Worm (Caenorhabditis elegans) whole organism, young adult: ENCODE data around the gene plk-3.

Source experiments
- B0019.2 ChIP-seq: fragments of 200-800 bp; sonication (Bioruptor generic); conservative IDR thresholded peaks from 2 replicates; pipeline ENCODE4 v1.3.6; 2022; ENCODE audit warnings: missing genetic modification reagents, missing genetic modification characterization, missing compliant biosample characterization
- C17E4.6 ChIP-seq: fragments of 200-800 bp; sonication (Bioruptor generic); IDR thresholded peaks from 2 replicates; pipeline ENCODE4 v1.3.6; 2022; ENCODE audit warnings: missing genetic modification reagents, missing genetic modification characterization, missing compliant biosample characterization
- D2030.7 ChIP-seq: fragments of 200-800 bp; sonication (Bioruptor generic); IDR thresholded peaks from 2 replicates; pipeline ENCODE4 v1.3.6; 2022; ENCODE audit warnings: missing genetic modification reagents, missing genetic modification characterization, missing compliant biosample characterization
- F10E7.11 ChIP-seq: sonication (generic microtip); optimal IDR thresholded peaks from 2 replicates; lab custom pipeline; 2017; ENCODE audit warnings: mild to moderate bottlenecking, missing genetic modification characterization, moderate library complexity, missing compliant biosample characterization
- F39B2.1 ChIP-seq: fragments of 200-800 bp; sonication (Bioruptor generic); IDR thresholded peaks from 2 replicates; pipeline ENCODE4 v1.3.6; 2022; ENCODE audit warnings: missing genetic modification reagents, missing genetic modification characterization, missing compliant biosample characterization
- T07F8.4 ChIP-seq: sonication (generic microtip); optimal IDR thresholded peaks from 2 replicates; lab custom pipeline; 2016; ENCODE audit warnings: mild to moderate bottlenecking, missing genetic modification characterization, moderate library complexity, missing compliant biosample characterization
- Y53G8AR.9 ChIP-seq: fragments of 200-800 bp; sonication (Bioruptor generic); conservative IDR thresholded peaks from 2 replicates; pipeline ENCODE4 v1.3.6; 2022; ENCODE audit warnings: missing genetic modification reagents, missing genetic modification characterization, missing compliant biosample characterization
- Y67H2A.10 ChIP-seq: fragments of 200-800 bp; sonication (Bioruptor generic); conservative IDR thresholded peaks from 2 replicates; pipeline ENCODE4 v1.3.6; 2022; ENCODE audit warnings: missing genetic modification reagents, missing genetic modification characterization, missing compliant biosample characterization
- Y79H2A.3 ChIP-seq: fragments of 200-800 bp; sonication (Bioruptor generic); conservative IDR thresholded peaks from 2 replicates; pipeline ENCODE4 v1.3.6; 2022; ENCODE audit warnings: missing genetic modification reagents, missing genetic modification characterization, missing compliant biosample characterization
- Y95B8A.8 ChIP-seq: fragments of 200-800 bp; sonication (Bioruptor generic); IDR thresholded peaks from 2 replicates; pipeline ENCODE4 v1.3.6; 2022; ENCODE audit warnings: missing genetic modification reagents, missing genetic modification characterization, missing compliant biosample characterization
- attf-3 ChIP-seq: fragments of 200-800 bp; sonication (Bioruptor generic); conservative IDR thresholded peaks from 2 replicates; pipeline ENCODE4 v1.3.6; 2022; ENCODE audit warnings: missing genetic modification reagents, missing genetic modification characterization, missing compliant biosample characterization
- attf-5 ChIP-seq: fragments of 200-800 bp; sonication (Bioruptor generic); optimal IDR thresholded peaks from 2 replicates; lab custom pipeline; 2018; ENCODE audit warnings: mild to moderate bottlenecking, missing genetic modification characterization, missing compliant biosample characterization
- bed-2 ChIP-seq: fragments of 200-800 bp; sonication (Bioruptor generic); IDR thresholded peaks from 2 replicates; pipeline ENCODE4 v1.3.6; 2022; ENCODE audit warnings: missing genetic modification reagents, missing genetic modification characterization, missing compliant biosample characterization
- cebp-2 ChIP-seq: fragments of 200-800 bp; sonication (Bioruptor generic); IDR thresholded peaks from 2 replicates; pipeline ENCODE4 v1.3.6; 2022; ENCODE audit warnings: missing genetic modification characterization, missing compliant biosample characterization
- ceh-100 ChIP-seq: fragments of 200-800 bp; sonication (Bioruptor generic); IDR thresholded peaks from 2 replicates; pipeline ENCODE4 v1.3.6; 2022; ENCODE audit warnings: missing genetic modification reagents, missing genetic modification characterization, missing compliant biosample characterization
- ceh-40 ChIP-seq: fragments of 200-800 bp; sonication (Bioruptor generic); IDR thresholded peaks from 2 replicates; pipeline ENCODE4 v1.3.6; 2022; ENCODE audit warnings: missing genetic modification characterization, missing compliant biosample characterization
- ceh-58 ChIP-seq: fragments of 200-800 bp; sonication (Bioruptor generic); IDR thresholded peaks from 2 replicates; pipeline ENCODE4 v1.3.6; 2022; ENCODE audit warnings: missing genetic modification characterization, missing compliant biosample characterization
- dox-1 ChIP-seq: fragments of 200-800 bp; sonication (Bioruptor generic); IDR thresholded peaks from 2 replicates; pipeline ENCODE4 v1.3.6; 2022; ENCODE audit warnings: missing genetic modification reagents, missing genetic modification characterization, missing compliant biosample characterization
- egl-18 ChIP-seq: fragments of 200-800 bp; sonication (Bioruptor generic); IDR thresholded peaks from 2 replicates; pipeline ENCODE4 v1.3.6; 2022; ENCODE audit warnings: missing genetic modification reagents, missing genetic modification characterization, missing compliant biosample characterization
- egrh-3 ChIP-seq: fragments of 200-800 bp; sonication (Bioruptor generic); IDR thresholded peaks from 2 replicates; pipeline ENCODE4 v1.3.6; 2022; ENCODE audit warnings: missing genetic modification reagents, missing genetic modification characterization, missing compliant biosample characterization
- ekl-4 ChIP-seq: fragments of 200-800 bp; sonication (Bioruptor generic); IDR thresholded peaks from 2 replicates; pipeline ENCODE4 v1.3.6; 2022; ENCODE audit warnings: missing genetic modification reagents, missing genetic modification characterization, missing compliant biosample characterization
- fkh-3 ChIP-seq: sonication (generic microtip); optimal IDR thresholded peaks from 2 replicates; lab custom pipeline; 2016; ENCODE audit warnings: mild to moderate bottlenecking, missing genetic modification characterization, missing compliant biosample characterization
- hlh-12 ChIP-seq: sonication (generic microtip); optimal IDR thresholded peaks from 2 replicates; lab custom pipeline; 2016; ENCODE audit warnings: missing genetic modification characterization, missing compliant biosample characterization
- hmg-1.2 ChIP-seq: fragments of 200-800 bp; sonication (Bioruptor generic); IDR thresholded peaks from 2 replicates; pipeline ENCODE4 v1.3.6; 2022; ENCODE audit warnings: missing genetic modification reagents, missing genetic modification characterization, missing compliant biosample characterization
- hsf-1 ChIP-seq: fragments of 200-800 bp; sonication (Bioruptor generic); IDR thresholded peaks from 2 replicates; pipeline ENCODE4 v1.3.6; 2022; ENCODE audit warnings: missing genetic modification reagents, missing genetic modification characterization, missing compliant biosample characterization
- lin-26 ChIP-seq: fragments of 200-800 bp; sonication (Bioruptor generic); IDR thresholded peaks from 2 replicates; pipeline ENCODE4 v1.3.6; 2022; ENCODE audit warnings: missing genetic modification reagents, missing genetic modification characterization, missing compliant biosample characterization
- lir-1 ChIP-seq: fragments of 200-800 bp; sonication (Bioruptor generic); conservative IDR thresholded peaks from 2 replicates; pipeline ENCODE4 v1.3.6; 2022; ENCODE audit warnings: missing genetic modification reagents, missing genetic modification characterization, missing compliant biosample characterization
- madf-10 ChIP-seq: sonication (generic microtip); optimal IDR thresholded peaks from 2 replicates; lab custom pipeline; 2016; ENCODE audit warnings: mild to moderate bottlenecking, missing genetic modification characterization, missing compliant biosample characterization
- madf-3 ChIP-seq: fragments of 200-800 bp; sonication (Bioruptor generic); IDR thresholded peaks from 2 replicates; pipeline ENCODE4 v1.3.6; 2022; ENCODE audit warnings: missing genetic modification reagents, missing genetic modification characterization, missing compliant biosample characterization
- madf-6 ChIP-seq: fragments of 200-800 bp; sonication (Bioruptor generic); IDR thresholded peaks from 2 replicates; pipeline ENCODE4 v1.3.6; 2022; ENCODE audit warnings: missing genetic modification reagents, missing genetic modification characterization, missing compliant biosample characterization
- madf-8 ChIP-seq: fragments of 200-800 bp; sonication (Bioruptor generic); conservative IDR thresholded peaks from 2 replicates; pipeline ENCODE4 v1.3.6; 2022; ENCODE audit warnings: missing genetic modification reagents, missing genetic modification characterization, missing compliant biosample characterization
- nhr-179 ChIP-seq: sonication (generic microtip); optimal IDR thresholded peaks from 2 replicates; lab custom pipeline; 2016; ENCODE audit warnings: mild to moderate bottlenecking, missing genetic modification characterization, missing compliant biosample characterization
- nhr-80 ChIP-seq: sonication (generic microtip); optimal IDR thresholded peaks from 2 replicates; lab custom pipeline; 2016; ENCODE audit warnings: missing genetic modification characterization, missing compliant biosample characterization
- pbrm-1 ChIP-seq: fragments of 200-800 bp; sonication (Bioruptor generic); IDR thresholded peaks from 2 replicates; pipeline ENCODE4 v1.3.6; 2022; ENCODE audit warnings: missing genetic modification reagents, missing genetic modification characterization, missing compliant biosample characterization
- rcor-1 ChIP-seq: fragments of 200-800 bp; sonication (Bioruptor generic); IDR thresholded peaks from 2 replicates; pipeline ENCODE4 v1.3.6; 2022; ENCODE audit warnings: missing genetic modification reagents, missing genetic modification characterization, missing compliant biosample characterization
- rec-8 ChIP-seq, 2 experiments: sonication (generic microtip); optimal IDR thresholded peaks; 2 replicates each; lab custom pipeline; 2016; ENCODE audit warnings: mild to moderate bottlenecking in 2 of 2, missing genetic modification characterization in 2 of 2, missing genetic modification reagents in 2 of 2, missing genotype in 2 of 2, missing biosample characterization in 1 of 2, missing compliant biosample characterization in 1 of 2, moderate library complexity in 1 of 2
- repo-1 ChIP-seq: sonication (generic microtip); optimal IDR thresholded peaks from 2 replicates; lab custom pipeline; 2017; ENCODE audit warnings: mild to moderate bottlenecking, missing genetic modification characterization, missing compliant biosample characterization
- somi-1 ChIP-seq: fragments of 200-800 bp; sonication (Bioruptor generic); optimal IDR thresholded peaks from 2 replicates; lab custom pipeline; 2018; ENCODE audit warnings: mild to moderate bottlenecking, missing genetic modification characterization, missing compliant biosample characterization
- ztf-18 ChIP-seq: sonication (generic microtip); optimal IDR thresholded peaks from 2 replicates; lab custom pipeline; 2016; ENCODE audit warnings: missing genotype, mild to moderate bottlenecking, missing genetic modification characterization, missing compliant biosample characterization

The plk-3 gene

DNA sequence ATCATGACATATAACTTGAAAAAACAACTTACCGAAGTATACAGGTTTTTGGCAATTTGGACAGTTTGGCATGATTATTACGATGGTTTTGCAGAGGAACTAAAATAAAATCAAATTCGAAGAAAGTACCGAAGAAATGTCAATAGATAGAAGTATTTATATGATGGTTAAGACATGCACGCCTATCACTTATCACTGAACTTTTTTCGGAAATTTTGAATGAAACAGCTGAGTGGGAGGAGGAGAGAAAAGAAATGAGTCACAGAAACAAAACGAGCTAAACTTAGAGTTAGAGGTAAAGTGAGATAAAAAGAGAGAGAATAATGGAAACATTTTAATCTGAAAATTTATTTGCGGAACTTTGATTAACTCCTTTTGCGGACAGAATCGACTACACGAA lies 27.8 kb downstream of the plk-3 start, which contains the start of gene valv-1:
valv-1 (minus strand) TSS at position 101 of the 400 bp plus-strand sequence.
- TF ChIP-seq nhr-80 (tag; lab: Kevin White, UChicago) (peak; percentile 31), attf-5 (no peak), rec-8 (tag; optimal IDR thresholded peaks at IDR 0.05; lab: Kevin White, UChicago) (no peak)

DNA sequence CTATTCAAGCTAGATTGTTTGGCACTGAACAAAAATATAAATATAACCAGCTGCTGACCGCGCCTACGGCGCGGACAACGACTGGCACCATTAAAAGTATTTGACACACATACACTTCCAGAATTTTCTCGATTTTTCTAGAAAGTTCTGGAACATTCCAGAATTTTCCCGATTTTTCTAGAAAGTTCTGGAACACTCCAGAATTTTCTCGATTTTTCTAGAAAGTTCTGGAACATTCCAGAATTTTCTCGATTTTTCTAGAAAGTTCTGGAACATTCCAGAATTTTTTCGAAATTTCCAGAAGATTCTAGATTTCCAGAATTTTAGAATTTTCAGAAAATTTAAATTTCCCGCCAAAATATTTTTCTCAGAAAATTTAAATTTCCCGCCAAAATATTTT lies 32.0 kb downstream of the plk-3 start:
- TF ChIP-seq Y95B8A.8 (GFP tag; lab: Robert Waterston, UW) (0 out of 2 replicates have a peak, but pooled peaks have one; percentile 58), egrh-3 (GFP tag; lab: Robert Waterston, UW) (peak; percentile 38; the same call in 1 of the 2 replicates), madf-3 (GFP tag; lab: Robert Waterston, UW) (peak; percentile 90), rcor-1 (GFP tag; lab: Robert Waterston, UW) (peak; percentile 58), madf-6 (peak; percentile 69; the same call in 1 of the 2 replicates), Y53G8AR.9 (GFP tag; lab: Robert Waterston, UW) (peak; percentile 71; the same call in 1 of the 2 replicates), F39B2.1 (0 out of 2 replicates have a peak, but pooled peaks have one; percentile 17), ceh-58 (0 out of 2 replicates have a peak, but pooled peaks have one; percentile 62), lin-26 (GFP tag; lab: Robert Waterston, UW) (0 out of 2 replicates have a peak, but pooled peaks have one; percentile 30), hsf-1 (peak; percentile 99), dox-1 (GFP tag; lab: Robert Waterston, UW) (peak; percentile 90), B0019.2 (GFP tag; lab: Robert Waterston, UW) (peak; percentile 20; the same call in 1 of the 2 replicates), Y79H2A.3 (GFP tag; lab: Robert Waterston, UW) (0 out of 2 replicates have a peak, but pooled peaks have one; percentile 38), egl-18 (GFP tag; lab: Robert Waterston, UW) (peak; percentile 71; the same call in 1 of the 2 replicates), ceh-100 (GFP tag; lab: Robert Waterston, UW) (peak; percentile 61), D2030.7 (GFP tag; lab: Robert Waterston, UW) (peak; percentile 38; the same call in 1 of the 2 replicates), ceh-40 (GFP tag; lab: Robert Waterston, UW) (peak; percentile 86; the same call in 1 of the 2 replicates), pbrm-1 (peak; percentile 93), ekl-4 (peak; percentile 64)

DNA sequence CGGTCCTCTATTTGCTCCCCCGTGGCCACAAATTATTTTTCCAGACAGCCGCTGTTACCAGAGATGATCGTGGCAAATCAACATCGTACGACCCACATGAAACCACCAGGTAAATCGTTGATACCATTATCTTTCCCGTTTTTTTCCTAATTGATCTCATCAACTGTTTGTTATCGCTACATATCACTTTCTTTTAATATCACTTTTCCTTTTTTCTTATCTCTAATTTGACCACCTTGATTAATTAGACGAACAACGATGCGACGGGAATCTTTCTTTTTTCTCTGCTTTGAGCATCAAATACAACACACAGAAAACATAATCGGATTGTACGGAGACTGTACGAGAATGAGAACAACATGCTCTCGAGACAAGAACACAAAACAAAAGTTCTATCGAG lies 32.8 kb downstream of the plk-3 start:
- no peak for TF ChIP-seq cebp-2 (GFP tag; lab: Robert Waterston, UW)
- no peak for TF ChIP-seq Y79H2A.3 (GFP tag; lab: Robert Waterston, UW)
- TF ChIP-seq somi-1: no peak
- no peak for TF ChIP-seq F10E7.11 (tag; lab: Kevin White, UChicago)
- TF ChIP-seq bed-2 (GFP tag; lab: Robert Waterston, UW): no peak
- no peak for TF ChIP-seq T07F8.4 (tag; lab: Kevin White, UChicago)
- TF ChIP-seq nhr-179: no peak
- no peak for TF ChIP-seq ztf-18
- TF ChIP-seq fkh-3 (tag; lab: Kevin White, UChicago): no peak
- no peak for TF ChIP-seq madf-10 (tag; lab: Kevin White, UChicago)
- TF ChIP-seq dox-1 (GFP tag; lab: Robert Waterston, UW): no peak

DNA sequence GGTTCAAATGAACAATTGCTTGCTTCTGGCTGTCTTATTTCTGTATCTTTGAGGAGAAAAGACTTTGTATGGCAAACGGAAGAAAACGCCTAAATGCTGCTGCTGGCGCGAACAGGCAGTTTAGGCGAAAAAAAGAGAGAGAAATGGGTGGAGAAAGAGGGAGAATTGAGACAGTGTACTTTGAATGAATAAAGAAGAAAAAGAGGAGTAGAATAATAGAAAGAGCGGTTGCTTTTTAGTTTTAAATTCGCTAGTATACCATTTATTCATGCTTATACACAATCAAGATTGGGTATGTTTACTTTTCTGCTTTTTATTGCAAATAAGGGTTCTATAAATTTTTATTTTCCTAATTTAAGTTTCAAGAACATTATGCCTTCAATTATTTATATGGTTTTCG lies 33.6 kb downstream of the plk-3 start:
- TF ChIP-seq hlh-12 (tag; lab: Kevin White, UChicago): no peak
- no peak for TF ChIP-seq lir-1 (GFP tag; lab: Robert Waterston, UW)
- TF ChIP-seq hmg-1.2 (GFP tag; lab: Robert Waterston, UW): no peak
- TF ChIP-seq madf-10 (tag; lab: Kevin White, UChicago): no peak
- TF ChIP-seq Y67H2A.10 (GFP tag; lab: Robert Waterston, UW): no peak
- TF ChIP-seq C17E4.6 (GFP tag; lab: Robert Waterston, UW): no peak
- TF ChIP-seq repo-1 (tag; lab: Kevin White, UChicago): no peak
- no peak for TF ChIP-seq madf-8
- TF ChIP-seq attf-5: no peak
- no peak for TF ChIP-seq attf-3 (GFP tag; lab: Robert Waterston, UW)
- TF ChIP-seq egl-18 (GFP tag; lab: Robert Waterston, UW): no peak
